Worm (Caenorhabditis elegans) whole organism, early embryonic: ENCODE data around the gene srt-44.

Experiments
- aly-1 ChIP-seq: sonication (generic microtip); optimal IDR thresholded peaks from 2 replicates; lab custom pipeline; 2016; ENCODE audit warnings: missing genetic modification characterization, missing compliant biosample characterization
- ama-1 ChIP-seq: fragments of 150-350 bp; optimal IDR thresholded peaks from 2 replicates; lab custom pipeline; 2014
- ceh-13 ChIP-seq: fragments of 200-800 bp; sonication (Bioruptor generic); optimal IDR thresholded peaks from 2 replicates; lab custom pipeline; 2018; ENCODE audit warnings: mild to moderate bottlenecking, missing genetic modification characterization, missing compliant biosample characterization
- ets-7 ChIP-seq: sonication (generic microtip); optimal IDR thresholded peaks from 2 replicates; lab custom pipeline; 2016; ENCODE audit warnings: missing genotype, missing genetic modification characterization, missing compliant biosample characterization
- flt-1 ChIP-seq: fragments of 200-800 bp; sonication (Bioruptor generic); IDR thresholded peaks from 2 replicates; pipeline ENCODE4 v1.3.6; 2022; ENCODE audit warnings: missing genetic modification characterization, missing compliant biosample characterization
- hmg-4 ChIP-seq: fragments of 200-800 bp; sonication (Bioruptor generic); optimal IDR thresholded peaks from 2 replicates; lab custom pipeline; 2018; ENCODE audit warnings: mild to moderate bottlenecking, missing genetic modification characterization, missing compliant biosample characterization
- hnd-1 ChIP-seq: sonication (generic microtip); optimal IDR thresholded peaks from 2 replicates; lab custom pipeline; 2016; ENCODE audit warnings: missing genetic modification characterization, missing compliant biosample characterization
- pes-1 ChIP-seq: fragments of 200-800 bp; sonication (Bioruptor generic); IDR thresholded peaks from 2 replicates; pipeline ENCODE4 v1.3.6; 2022; ENCODE audit warnings: missing genetic modification reagents, missing genetic modification characterization, missing compliant biosample characterization
- sea-1 ChIP-seq: fragments of 200-800 bp; sonication (Bioruptor generic); conservative IDR thresholded peaks from 2 replicates; pipeline ENCODE4 v1.3.6; 2022; ENCODE audit warnings: missing genetic modification characterization, missing compliant biosample characterization
- tbx-11 ChIP-seq: fragments of 200-800 bp; sonication (Bioruptor generic); IDR thresholded peaks from 2 replicates; pipeline ENCODE4 v1.3.6; 2022; ENCODE audit warnings: missing genetic modification characterization, missing compliant biosample characterization
- tbx-37 ChIP-seq: fragments of 200-800 bp; sonication (Bioruptor generic); conservative IDR thresholded peaks from 2 replicates; pipeline ENCODE4 v1.3.6; 2022; ENCODE audit warnings: missing genetic modification reagents, missing genetic modification characterization, missing compliant biosample characterization
- tra-4 ChIP-seq: sonication (generic microtip); optimal IDR thresholded peaks from 2 replicates; lab custom pipeline; 2017; ENCODE audit warnings: missing genetic modification characterization, missing compliant biosample characterization

ce11 chrIV:15113117-15113516 is 9.7 kb downstream of the srt-44 start, which contains the start of gene M199.134:
- TF ChIP-seq hnd-1 (tag; lab: Kevin White, UChicago): no peak
- no peak for TF ChIP-seq tbx-37 (GFP tag; lab: Robert Waterston, UW)
- TF ChIP-seq tra-4 (tag; lab: Kevin White, UChicago): no peak
- no peak for TF ChIP-seq tbx-11 (GFP tag; lab: Robert Waterston, UW)
- TF ChIP-seq hmg-4: no peak
- no peak for TF ChIP-seq aly-1 (tag; lab: Kevin White, UChicago)
- TF ChIP-seq ama-1 (lab: Kevin White, UChicago): no peak
- TF ChIP-seq pes-1: no peak
- TF ChIP-seq ceh-13 (GFP tag; lab: Kevin White, UChicago): no peak
- no peak for TF ChIP-seq flt-1
- no peak for TF ChIP-seq ets-7 (tag; lab: Kevin White, UChicago)
- TF ChIP-seq sea-1 (GFP tag; lab: Robert Waterston, UW): no peak
